Fruit fly (Drosophila melanogaster) whole organism: ENCODE data around the gene CG31088.
"Not testable (repeated sequence)": the region's sequence is repeated elsewhere in the genome, so short reads cannot be mapped to it uniquely, and the experiment has no call there.

ENCODE experiments used
- CG8478 ChIP-seq: fragments of >200 bp; optimal IDR thresholded peaks from 2 replicates; lab custom pipeline; 2018; ENCODE audit warnings: inconsistent platforms
- Dll ChIP-seq: fragments of >200 bp; optimal IDR thresholded peaks from 2 replicates; lab custom pipeline; 2017
- EcR ChIP-seq, 2 experiments: fragments of >200 bp; optimal IDR thresholded peaks; 2 replicates each; lab custom pipeline; 2017; ENCODE audit warnings: missing biosample characterization in 2 of 2, missing genetic modification characterization in 2 of 2, missing genetic modification reagents in 2 of 2
- pan ChIP-seq: fragments of >200 bp; optimal IDR thresholded peaks from 2 replicates; lab custom pipeline; 2017
- psq ChIP-seq: fragments of >200 bp; optimal IDR thresholded peaks from 2 replicates; lab custom pipeline; 2017
- usp ChIP-seq: fragments of >200 bp; optimal IDR thresholded peaks from 2 replicates; lab custom pipeline; 2017; ENCODE audit warnings: missing biosample characterization, missing genetic modification characterization, mixed read lengths

Gene CG31088

dm6 chr3R:15919367-15920228, 31.1 kb downstream of the CG31088 start:
- TF ChIP-seq pan (lab: Kevin White, UChicago) (no peak), Dll (lab: Kevin White, UChicago) (peak; percentile 76)

- TF ChIP-seq Dll (lab: Kevin White, UChicago) (no peak), EcR (GFP tag; optimal IDR thresholded peaks at IDR 0.05; lab: Kevin White, UChicago) (no peak), psq (no peak), pan (lab: Kevin White, UChicago) (no peak), usp (GFP tag; lab: Kevin White, UChicago) (no peak), CG8478 (lab: Kevin White, UChicago) (no peak)
Observed at dm6 chr3R:15917907-15918306, 32.8 kb downstream of the CG31088 start, which contains the start of gene CG45105. CG45105 (minus strand) TSS chr3R:15918007.

- TF ChIP-seq CG8478 (lab: Kevin White, UChicago), result no peak
- TF ChIP-seq psq, result no peak
- no peak for TF ChIP-seq usp (GFP tag; lab: Kevin White, UChicago)
- no peak for TF ChIP-seq Dll (lab: Kevin White, UChicago)
Observed at dm6 chr3R:15913231-15913630, 37.5 kb downstream of the CG31088 start.

dm6 chr3R:15908098-15908497, 42.6 kb downstream of the CG31088 start, which contains the start of gene EndoU:
EndoU (plus strand) TSS chr3R:15908398.
- not testable (repeated sequence) for TF ChIP-seq Dll (lab: Kevin White, UChicago); psq; pan (lab: Kevin White, UChicago)

- TF ChIP-seq usp (GFP tag; lab: Kevin White, UChicago); CG8478 (lab: Kevin White, UChicago); psq: not testable (repeated sequence)
Observed at dm6 chr3R:15904543-15904942, 46.2 kb downstream of the CG31088 start, which contains the start of gene glob1. glob1 (minus strand) TSS chr3R:15904643.

dm6 chr3R:15901097-15901709, 49.5 kb downstream of the CG31088 start:
- TF ChIP-seq Dll (lab: Kevin White, UChicago), result peak; percentile 96
